Fruit fly (Drosophila melanogaster): ENCODE results near the gene fws.

Gene fws

DNA sequence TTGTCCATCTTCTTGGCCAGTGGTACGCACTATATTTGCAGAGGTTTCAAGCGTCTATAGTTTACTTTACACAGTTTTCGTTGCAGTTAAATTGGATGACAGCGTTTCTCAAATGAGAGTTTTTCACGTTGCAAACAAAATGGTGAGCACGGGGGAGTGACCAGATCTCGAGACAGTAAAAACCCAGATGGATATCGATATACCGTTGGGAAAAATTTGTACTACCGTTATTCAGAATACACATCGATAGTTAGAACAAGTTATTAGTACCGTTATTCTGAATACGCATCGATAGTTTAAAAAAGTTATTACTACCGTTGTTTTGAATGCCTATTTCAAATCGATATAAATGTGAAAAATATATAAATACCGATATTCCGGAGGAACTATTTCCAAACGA is 3.1 kb downstream of the fws start, which contains the start of gene cass:
cass (minus strand) TSS at position 179 of the 400 bp plus-strand sequence.
- no peak for TF ChIP-seq Myc (optimal IDR thresholded peaks at IDR 0.05)

DNA sequence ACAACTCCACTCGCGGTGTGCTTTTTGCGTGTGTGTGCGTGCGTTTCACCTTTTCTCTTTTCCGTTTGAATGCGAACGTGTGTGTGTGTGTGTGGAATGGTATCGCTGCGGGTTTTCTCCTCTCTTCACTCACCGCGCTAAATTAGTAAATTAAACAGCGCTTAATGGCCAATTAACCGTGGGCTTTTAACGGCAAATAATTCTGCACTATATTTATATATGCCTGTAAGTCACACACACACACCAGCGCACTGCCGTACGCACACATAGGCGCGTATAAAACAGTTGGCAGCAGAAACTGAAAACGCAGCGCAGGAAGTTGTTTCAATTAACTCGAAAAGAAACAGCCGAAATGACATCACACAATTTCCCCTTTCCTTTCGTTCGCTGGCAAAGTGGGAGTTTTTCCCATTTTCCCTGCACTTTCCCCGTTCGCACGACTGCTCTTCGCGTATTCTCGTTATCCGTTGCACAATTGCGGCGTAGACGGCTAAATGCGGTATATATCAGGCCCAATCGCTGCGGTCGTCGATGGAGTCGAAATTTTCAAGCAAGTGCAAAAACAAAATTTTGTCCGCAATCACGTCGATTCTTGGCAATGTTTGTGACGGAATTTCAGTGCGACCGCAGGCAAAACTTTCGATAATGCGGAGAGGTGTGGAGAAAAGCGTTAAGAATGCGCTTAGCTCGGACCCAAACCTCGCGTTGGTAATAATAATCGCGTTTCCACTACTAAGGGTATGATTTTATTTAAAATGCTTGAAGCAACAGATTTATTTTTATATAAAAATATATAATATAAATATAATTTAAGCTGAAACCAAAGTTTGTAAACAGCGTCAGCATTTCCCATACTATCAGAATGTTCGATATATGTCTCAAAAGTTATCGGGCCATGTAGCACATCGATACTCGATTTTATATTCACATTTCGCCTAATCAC is 8.0 kb downstream of the fws start, which contains the start of gene BicD:
BicD (minus strand) TSS at position 634 of the 943 bp plus-strand sequence.
- no peak for TF ChIP-seq Sin3A (optimal IDR thresholded peaks at IDR 0.05)
- no peak for TF ChIP-seq ttk (optimal IDR thresholded peaks at IDR 0.05)
- TF ChIP-seq psq (optimal IDR thresholded peaks at IDR 0.05) = no peak
- no peak for TF ChIP-seq insv (optimal IDR thresholded peaks at IDR 0.05)
- TF ChIP-seq h (optimal IDR thresholded peaks at IDR 0.05) = no peak
- no peak for TF ChIP-seq Myc (optimal IDR thresholded peaks at IDR 0.05)

DNA sequence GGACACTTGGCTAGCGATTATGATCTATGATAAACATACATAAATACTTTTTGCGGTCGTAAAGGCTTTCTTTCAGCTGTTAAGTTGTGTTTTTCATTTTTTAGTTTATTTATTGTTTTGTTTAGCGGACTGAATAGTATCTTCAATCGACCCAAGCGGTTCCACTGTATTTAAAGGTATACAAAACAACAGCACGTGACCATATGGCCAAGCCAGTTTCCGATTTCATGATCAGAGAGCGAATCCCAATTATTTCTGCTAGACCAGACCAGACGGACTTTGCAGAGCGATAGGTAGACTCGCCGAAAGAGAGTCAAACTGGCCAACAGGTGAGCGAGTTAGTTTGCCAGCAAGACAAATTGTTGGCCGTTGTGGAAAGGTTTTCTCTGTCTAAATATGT is 9.3 kb downstream of the fws start, which contains the start of gene Sgt:
Sgt (plus strand) TSS at position 80 of the 400 bp plus-strand sequence.
- TF ChIP-seq insv (optimal IDR thresholded peaks at IDR 0.05) (no peak), h (optimal IDR thresholded peaks at IDR 0.05) (no peak), Sin3A (optimal IDR thresholded peaks at IDR 0.05) (no peak), psq (optimal IDR thresholded peaks at IDR 0.05) (no peak), ttk (optimal IDR thresholded peaks at IDR 0.05) (no peak)

DNA sequence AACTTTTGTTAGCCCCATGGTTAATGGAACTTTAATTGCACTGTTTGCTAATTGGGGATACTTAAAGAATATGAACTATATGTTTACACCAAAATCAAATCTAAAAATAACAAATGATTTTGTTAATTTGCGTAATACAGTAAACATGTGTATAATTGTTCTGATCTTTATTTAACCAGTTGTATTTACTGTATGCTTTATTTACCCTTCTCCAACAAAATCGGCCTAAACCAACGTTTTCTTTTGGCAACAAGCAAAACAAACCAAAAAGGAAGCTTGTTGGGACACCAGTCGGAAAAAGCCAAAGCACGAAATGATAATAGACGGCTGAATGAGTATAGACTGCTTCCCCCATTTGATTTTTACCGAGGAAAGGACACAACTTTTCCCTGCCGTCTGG is 10.2 kb downstream of the fws start:
- TF ChIP-seq insv (optimal IDR thresholded peaks at IDR 0.05) = no peak
- TF ChIP-seq ttk (optimal IDR thresholded peaks at IDR 0.05) = no peak
- TF ChIP-seq Myc (optimal IDR thresholded peaks at IDR 0.05) = no peak
- TF ChIP-seq h (optimal IDR thresholded peaks at IDR 0.05) = no peak
- TF ChIP-seq Sin3A (optimal IDR thresholded peaks at IDR 0.05) = no peak
- TF ChIP-seq psq (optimal IDR thresholded peaks at IDR 0.05) = no peak

DNA sequence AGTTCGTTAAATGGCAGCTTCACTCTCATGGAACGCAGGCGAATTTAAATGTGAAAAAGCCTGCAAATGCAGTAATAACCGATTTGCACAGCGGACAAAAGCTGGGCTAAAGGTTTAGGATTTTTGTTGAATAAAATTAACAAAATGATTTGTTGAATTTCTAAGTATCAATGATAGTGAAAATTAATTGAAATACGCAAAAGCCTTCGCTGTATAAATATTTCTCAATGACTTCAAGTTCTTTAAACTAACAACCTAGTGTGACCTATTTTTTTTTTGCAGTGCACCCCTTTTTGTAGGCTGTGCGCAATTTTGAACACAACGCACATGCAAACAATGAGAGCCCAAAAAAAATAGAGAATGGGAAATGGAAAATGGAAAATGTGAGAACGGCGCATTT is 13.9 kb downstream of the fws start:
- TF ChIP-seq insv (optimal IDR thresholded peaks at IDR 0.05) (no peak), h (optimal IDR thresholded peaks at IDR 0.05) (no peak), Myc (optimal IDR thresholded peaks at IDR 0.05) (no peak), Sin3A (optimal IDR thresholded peaks at IDR 0.05) (no peak), ttk (optimal IDR thresholded peaks at IDR 0.05) (no peak), psq (optimal IDR thresholded peaks at IDR 0.05) (no peak)

DNA sequence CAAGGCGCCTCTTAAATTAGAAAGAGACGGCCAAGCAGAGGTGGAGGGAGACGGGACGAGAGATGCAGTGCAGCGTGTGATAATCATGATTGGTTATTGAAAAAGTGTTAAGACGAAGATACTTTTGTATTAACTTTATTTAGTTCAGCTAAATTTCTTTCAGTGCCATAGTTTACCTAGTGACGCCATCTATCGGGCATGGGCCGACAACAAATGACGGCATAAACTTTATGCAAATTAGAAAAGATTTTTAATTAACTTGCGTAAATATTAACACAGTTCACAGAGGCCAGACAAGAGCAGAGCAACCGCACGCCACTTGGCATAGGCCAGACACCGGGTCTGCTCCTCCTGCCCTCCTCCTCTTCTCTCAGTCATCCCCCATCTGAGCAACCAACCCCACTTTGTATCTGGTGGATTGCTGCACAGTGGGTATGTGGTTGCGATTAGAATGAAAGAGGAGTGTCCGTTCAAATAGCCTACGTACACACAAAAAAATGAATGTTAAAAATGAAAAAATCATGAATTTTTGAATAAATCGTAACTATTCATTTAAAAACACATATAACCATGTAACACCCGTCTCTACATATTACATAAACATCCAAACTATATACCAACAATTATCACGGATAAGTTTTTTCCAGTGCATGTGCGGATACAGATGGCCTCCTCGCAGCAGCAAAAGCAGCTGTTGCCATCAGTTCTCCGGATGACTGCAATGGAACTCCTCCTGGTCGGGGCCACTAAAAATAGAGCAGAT is 14.7 kb downstream of the fws start:
- TF ChIP-seq h (optimal IDR thresholded peaks at IDR 0.05) (no peak), ttk (optimal IDR thresholded peaks at IDR 0.05) (no peak)

DNA sequence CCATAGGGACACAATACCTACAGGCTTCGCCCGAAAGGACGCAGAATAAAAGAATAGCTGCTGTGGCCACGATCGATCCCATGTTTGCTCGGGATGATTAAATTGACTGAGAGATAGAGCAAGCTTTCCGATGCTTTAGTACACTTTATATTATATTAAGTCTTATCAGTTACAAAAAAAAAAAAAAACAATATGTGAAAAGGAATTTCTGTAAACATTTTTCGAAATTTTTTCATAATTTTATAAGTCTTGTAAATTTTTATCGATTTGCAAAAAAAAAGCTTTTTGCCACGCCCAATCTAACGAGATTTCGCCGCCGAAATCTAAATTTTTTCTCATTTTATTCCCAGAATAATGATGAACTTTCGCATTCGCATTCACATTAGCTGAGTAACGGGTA is 22.9 kb downstream of the fws start, which contains the start of gene CG18563:
CG18563 (minus strand) TSS at position 101 of the 400 bp plus-strand sequence.
- TF ChIP-seq ttk (optimal IDR thresholded peaks at IDR 0.05) = no peak
- no peak for TF ChIP-seq Sin3A (optimal IDR thresholded peaks at IDR 0.05)
- TF ChIP-seq Myc (optimal IDR thresholded peaks at IDR 0.05) = no peak
- TF ChIP-seq psq (optimal IDR thresholded peaks at IDR 0.05) = no peak
- TF ChIP-seq h (optimal IDR thresholded peaks at IDR 0.05) = no peak
- no peak for TF ChIP-seq insv (optimal IDR thresholded peaks at IDR 0.05)

DNA sequence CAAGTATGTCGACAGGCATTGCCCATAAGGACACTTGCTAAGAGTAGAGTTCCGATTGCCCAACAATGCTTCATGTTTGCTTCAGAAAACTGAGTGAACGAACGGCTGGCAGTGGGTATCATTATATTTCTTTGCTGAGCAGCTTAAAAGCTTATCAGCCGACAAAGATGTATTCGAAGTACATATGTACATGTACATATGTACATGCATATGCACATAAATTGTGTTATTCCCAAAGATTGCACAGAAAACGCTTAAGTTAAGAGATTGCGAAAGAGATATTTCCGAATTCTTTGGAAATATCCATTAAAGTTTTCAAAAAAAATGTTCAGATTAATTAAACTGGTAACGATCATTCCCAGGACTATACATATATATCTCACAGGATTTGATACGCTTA is 25.0 kb downstream of the fws start, which contains the start of gene SPH93:
SPH93 (minus strand) TSS at position 101 of the 400 bp plus-strand sequence.
- TF ChIP-seq psq (optimal IDR thresholded peaks at IDR 0.05) (no peak), insv (optimal IDR thresholded peaks at IDR 0.05) (no peak), ttk (optimal IDR thresholded peaks at IDR 0.05) (no peak), Myc (optimal IDR thresholded peaks at IDR 0.05) (no peak), h (optimal IDR thresholded peaks at IDR 0.05) (no peak), Sin3A (optimal IDR thresholded peaks at IDR 0.05) (no peak)

DNA sequence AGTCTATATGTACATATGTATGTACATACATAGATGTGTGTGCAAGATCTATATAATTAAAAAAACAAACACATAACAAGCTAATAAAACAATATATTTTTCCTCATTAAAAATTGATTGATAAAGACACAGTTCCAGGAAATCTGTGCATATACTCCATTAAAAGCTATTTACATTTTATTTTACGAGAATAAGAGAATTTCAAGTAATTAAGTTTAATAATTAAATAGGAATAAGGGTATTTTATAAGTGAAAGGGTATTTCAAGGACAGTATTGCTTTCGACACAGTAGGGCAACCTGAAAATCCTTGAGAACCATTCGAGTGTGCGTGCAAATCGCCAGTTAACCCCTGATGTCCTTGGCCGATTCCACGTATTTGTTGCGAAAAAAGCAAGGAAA is 28.2 kb downstream of the fws start, which contains the start of gene CG5050:
CG5050 (plus strand) TSS at position 301 of the 400 bp plus-strand sequence.
- TF ChIP-seq Myc (optimal IDR thresholded peaks at IDR 0.05) (no peak), psq (optimal IDR thresholded peaks at IDR 0.05) (no peak), insv (optimal IDR thresholded peaks at IDR 0.05) (no peak), Sin3A (optimal IDR thresholded peaks at IDR 0.05) (no peak), h (optimal IDR thresholded peaks at IDR 0.05) (no peak), ttk (optimal IDR thresholded peaks at IDR 0.05) (no peak)

DNA sequence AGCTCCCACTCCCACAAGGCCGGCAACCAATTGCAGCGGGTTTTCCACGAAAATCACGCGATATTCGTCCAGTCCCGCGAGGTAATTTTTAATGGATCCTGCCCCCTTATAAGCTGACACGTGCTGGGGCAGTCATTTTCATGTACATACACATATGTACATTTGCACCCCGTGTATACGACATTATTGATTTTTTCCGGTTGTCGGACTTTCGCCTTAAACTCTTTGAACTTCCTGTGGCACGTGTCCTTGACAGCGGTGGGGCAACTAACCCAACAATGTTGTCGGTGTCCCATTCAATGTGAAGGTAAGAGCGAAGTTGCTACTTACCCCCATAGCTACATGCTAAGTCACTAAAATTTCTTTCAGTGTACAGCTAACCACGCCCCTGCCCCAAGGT is 28.7 kb downstream of the fws start:
- no peak for TF ChIP-seq Sin3A (optimal IDR thresholded peaks at IDR 0.05)
- TF ChIP-seq psq (optimal IDR thresholded peaks at IDR 0.05) = no peak
- no peak for TF ChIP-seq ttk (optimal IDR thresholded peaks at IDR 0.05)
- no peak for TF ChIP-seq Myc (optimal IDR thresholded peaks at IDR 0.05)
- no peak for TF ChIP-seq insv (optimal IDR thresholded peaks at IDR 0.05)
- no peak for TF ChIP-seq h (optimal IDR thresholded peaks at IDR 0.05)

DNA sequence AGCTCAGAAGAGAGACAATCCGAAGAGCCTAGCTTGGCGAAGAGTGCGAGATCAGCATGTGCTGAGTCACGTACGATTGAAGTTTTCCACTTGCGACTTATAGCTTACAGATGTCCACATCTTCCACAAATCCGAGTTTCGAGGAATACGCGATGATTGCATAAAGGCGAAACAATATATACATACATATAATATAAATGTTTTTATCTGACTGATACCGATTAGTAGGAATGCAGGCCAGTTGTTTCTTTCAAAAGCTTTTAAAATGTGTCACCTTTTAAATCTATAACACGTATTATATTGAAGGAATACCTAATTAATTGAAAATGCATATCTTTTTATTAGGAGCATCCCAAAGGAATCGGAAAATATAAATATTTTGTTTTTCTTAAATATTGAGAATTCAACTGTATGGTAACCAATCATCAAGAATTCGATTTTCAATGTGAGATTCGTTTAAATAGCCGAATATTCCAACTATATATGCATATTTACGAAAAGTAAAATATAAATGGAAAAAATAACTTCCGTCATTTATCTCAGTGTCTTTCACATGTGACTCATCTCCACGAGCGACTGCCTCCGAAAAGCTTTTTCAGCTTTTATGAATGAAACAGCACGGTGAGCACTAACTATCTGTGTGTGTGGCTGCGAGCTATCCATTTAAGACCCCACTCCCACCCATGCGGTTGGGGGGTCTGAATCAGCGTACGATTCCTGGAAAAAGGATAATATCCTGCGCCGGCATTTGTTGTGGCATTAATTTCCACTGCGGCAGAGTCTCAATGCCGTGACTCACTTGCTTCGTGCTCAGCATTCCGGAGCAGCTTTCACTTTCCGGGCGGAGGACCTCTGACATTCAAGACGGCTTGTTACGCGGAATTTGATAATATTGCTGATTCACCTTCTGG is 30.1 kb downstream of the fws start:
- TF ChIP-seq h (optimal IDR thresholded peaks at IDR 0.05) = no peak
- no peak for TF ChIP-seq ttk (optimal IDR thresholded peaks at IDR 0.05)
- no peak for TF ChIP-seq psq (optimal IDR thresholded peaks at IDR 0.05)
- TF ChIP-seq Myc (optimal IDR thresholded peaks at IDR 0.05) = no peak
- TF ChIP-seq insv (optimal IDR thresholded peaks at IDR 0.05) = no peak
- no peak for TF ChIP-seq Sin3A (optimal IDR thresholded peaks at IDR 0.05)
